Worm (Caenorhabditis elegans) whole organism, L2 larva: ENCODE data around the gene nhr-67.

Source experiments
- blmp-1 ChIP-seq: sonication (generic microtip); optimal IDR thresholded peaks from 2 replicates; lab custom pipeline; 2017; ENCODE audit warnings: missing genetic modification characterization, mild to moderate bottlenecking, missing compliant biosample characterization, antibody characterized with exemption, moderate library complexity; ENCODE audit not compliant: insufficient read depth
- crh-2 ChIP-seq: sonication (generic microtip); optimal IDR thresholded peaks from 2 replicates; lab custom pipeline; 2017; ENCODE audit warnings: missing biosample characterization, missing genetic modification characterization
- dmd-4 ChIP-seq: sonication (generic microtip); optimal IDR thresholded peaks from 2 replicates; lab custom pipeline; 2017; ENCODE audit warnings: missing biosample characterization, missing genetic modification characterization
- elt-1 ChIP-seq: fragments of 150-350 bp; optimal IDR thresholded peaks from 2 replicates; lab custom pipeline; 2014; ENCODE audit warnings: missing biosample characterization, missing genetic modification characterization
- lin-39 ChIP-seq: fragments of 150-350 bp; optimal IDR thresholded peaks from 2 replicates; lab custom pipeline; 2014; ENCODE audit warnings: missing biosample characterization, missing genetic modification reagents, missing genetic modification characterization
- lsy-2 ChIP-seq, 2 experiments: fragments of 150-350 bp in 1 of 2; sonication (generic microtip) in 1 of 2; optimal IDR thresholded peaks; 2 replicates each; lab custom pipeline; 2014 to 2017; ENCODE audit warnings: missing biosample characterization in 2 of 2, missing genetic modification characterization in 2 of 2
- mab-5 ChIP-seq: fragments of 150-350 bp; optimal IDR thresholded peaks from 2 replicates; lab custom pipeline; 2014; ENCODE audit warnings: missing biosample characterization, missing genetic modification characterization
- mbf-1 ChIP-seq: sonication (generic microtip); optimal IDR thresholded peaks from 2 replicates; lab custom pipeline; 2017; ENCODE audit warnings: missing biosample characterization, missing genetic modification characterization
- nhr-10 ChIP-seq: sonication (generic microtip); optimal IDR thresholded peaks from 2 replicates; lab custom pipeline; 2017; ENCODE audit warnings: missing biosample characterization, missing genetic modification characterization
- nhr-129 ChIP-seq: fragments of 150-350 bp; optimal IDR thresholded peaks from 2 replicates; lab custom pipeline; 2014; ENCODE audit warnings: missing biosample characterization, missing genetic modification characterization
- nhr-21 ChIP-seq: fragments of 150-350 bp; optimal IDR thresholded peaks from 2 replicates; lab custom pipeline; 2014; ENCODE audit warnings: missing biosample characterization, missing genetic modification characterization
- nhr-237 ChIP-seq: fragments of 150-350 bp; optimal IDR thresholded peaks from 2 replicates; lab custom pipeline; 2014; ENCODE audit warnings: missing biosample characterization, missing genetic modification characterization
- nhr-25 ChIP-seq: fragments of 150-350 bp; sonication (generic microtip); optimal IDR thresholded peaks from 3 replicates; lab custom pipeline; 2014; ENCODE audit warnings: missing biosample characterization, missing genetic modification characterization
- nhr-6 ChIP-seq: fragments of 150-350 bp; optimal IDR thresholded peaks from 2 replicates; lab custom pipeline; 2014; ENCODE audit warnings: missing biosample characterization, missing genetic modification characterization
- nhr-77 ChIP-seq: fragments of 150-350 bp; optimal IDR thresholded peaks from 2 replicates; lab custom pipeline; 2014; ENCODE audit warnings: missing biosample characterization, missing genetic modification characterization
- sem-4 ChIP-seq: fragments of 150-350 bp; optimal IDR thresholded peaks from 2 replicates; lab custom pipeline; 2014; ENCODE audit warnings: missing biosample characterization, missing genetic modification reagents, missing genetic modification characterization
- unc-39 ChIP-seq: fragments of 150-350 bp; optimal IDR thresholded peaks from 2 replicates; lab custom pipeline; 2014; ENCODE audit warnings: missing biosample characterization, missing genetic modification characterization
- ztf-1 ChIP-seq: fragments of 200-800 bp; sonication (Bioruptor generic); conservative IDR thresholded peaks from 2 replicates; pipeline ENCODE4 v1.3.6; 2022; ENCODE audit warnings: missing genetic modification characterization, missing compliant biosample characterization

Gene nhr-67

ce11 chrIV:11212978-11213377 lies 43.4 kb downstream of the nhr-67 start:
- TF ChIP-seq lsy-2 (tag; optimal IDR thresholded peaks at IDR 0.05; lab: Kevin White, UChicago) (no peak), nhr-77 (tag; lab: Kevin White, UChicago) (no peak), nhr-21 (tag; lab: Kevin White, UChicago) (no peak), sem-4 (tag; lab: Kevin White, UChicago) (no peak), mbf-1 (tag; lab: Kevin White, UChicago) (no peak), crh-2 (no peak), nhr-237 (tag; lab: Kevin White, UChicago) (no peak), unc-39 (tag; lab: Kevin White, UChicago) (no peak), nhr-25 (tag; lab: Kevin White, UChicago) (no peak)
- TF ChIP-seq, all 48 proteins: peak for 0

ce11 chrIV:11218037-11218436 lies 48.5 kb downstream of the nhr-67 start, which contains the start of gene zip-6:
zip-6 (minus strand) TSS chrIV:11218137.
- TF ChIP-seq elt-1 (tag; lab: Kevin White, UChicago): no peak
- no peak for TF ChIP-seq nhr-10 (tag; lab: Kevin White, UChicago)
- no peak for TF ChIP-seq nhr-6 (tag; lab: Kevin White, UChicago)
- no peak for TF ChIP-seq mab-5 (tag; lab: Kevin White, UChicago)
- no peak for TF ChIP-seq ztf-1 (GFP tag; lab: Robert Waterston, UW)
- no peak for TF ChIP-seq blmp-1 (tag; lab: Kevin White, UChicago)
- no peak for TF ChIP-seq dmd-4 (tag; lab: Kevin White, UChicago)
- TF ChIP-seq lin-39 (tag; lab: Kevin White, UChicago): no peak
- TF ChIP-seq nhr-129 (tag; lab: Kevin White, UChicago): no peak
- TF ChIP-seq, all 48 proteins: peak for 0

ce11 chrIV:11223878-11224277 lies 54.3 kb downstream of the nhr-67 start, which contains the start of gene C29F4.3:
C29F4.3 (minus strand) TSS chrIV:11223978.
- TF ChIP-seq nhr-21 (tag; lab: Kevin White, UChicago): no peak
